Worm (Caenorhabditis elegans): ENCODE data around the gene B0563.5.

DNA sequence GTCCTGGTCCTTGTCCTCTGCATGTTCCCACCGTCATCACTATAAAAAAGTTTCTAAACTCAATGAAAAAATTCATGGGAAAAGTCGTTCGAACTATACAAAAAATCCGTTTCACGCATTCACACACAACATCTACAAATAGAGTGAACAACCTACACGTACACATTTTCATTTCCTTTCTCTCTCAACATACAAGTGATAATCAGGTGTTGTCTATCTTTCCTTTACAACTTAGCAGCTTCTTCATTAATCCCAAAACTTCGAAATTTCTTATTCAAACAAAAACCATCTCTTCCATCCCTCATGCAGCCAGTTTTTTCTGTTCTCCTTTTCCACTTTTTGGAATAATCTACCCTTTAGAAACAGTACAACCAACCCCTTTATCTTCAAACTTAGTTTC is 38.1 kb upstream of the B0563.5 start:
- TF ChIP-seq tbx-2 (tag; optimal IDR thresholded peaks at IDR 0.05), result no peak
- TF ChIP-seq ceh-30 (tag; optimal IDR thresholded peaks at IDR 0.05), result no peak
- TF ChIP-seq pag-3 (tag; optimal IDR thresholded peaks at IDR 0.05; ENCODE audit: borderline replicate concordance), result no peak
- no peak for TF ChIP-seq K09A11.1 (tag; optimal IDR thresholded peaks at IDR 0.05; ENCODE audit: insufficient read depth)
- TF ChIP-seq ref-2 (tag; optimal IDR thresholded peaks at IDR 0.05), result no peak
- TF ChIP-seq gmeb-2 (tag; optimal IDR thresholded peaks at IDR 0.05), result no peak
- TF ChIP-seq pqm-1 (tag; optimal IDR thresholded peaks at IDR 0.05), result no peak
- no peak for TF ChIP-seq pha-4 (tag; optimal IDR thresholded peaks at IDR 0.05)
- no peak for TF ChIP-seq unc-55 (GFP tag; optimal IDR thresholded peaks at IDR 0.05)
- no peak for TF ChIP-seq ama-1 (optimal IDR thresholded peaks at IDR 0.05)
